Worm (Caenorhabditis elegans): ENCODE measurements around the gene Y75B12B.11.
"Not testable (repeated sequence)": the region's sequence is repeated elsewhere in the genome, so short reads cannot be mapped to it uniquely, and the experiment has no call there.

DNA sequence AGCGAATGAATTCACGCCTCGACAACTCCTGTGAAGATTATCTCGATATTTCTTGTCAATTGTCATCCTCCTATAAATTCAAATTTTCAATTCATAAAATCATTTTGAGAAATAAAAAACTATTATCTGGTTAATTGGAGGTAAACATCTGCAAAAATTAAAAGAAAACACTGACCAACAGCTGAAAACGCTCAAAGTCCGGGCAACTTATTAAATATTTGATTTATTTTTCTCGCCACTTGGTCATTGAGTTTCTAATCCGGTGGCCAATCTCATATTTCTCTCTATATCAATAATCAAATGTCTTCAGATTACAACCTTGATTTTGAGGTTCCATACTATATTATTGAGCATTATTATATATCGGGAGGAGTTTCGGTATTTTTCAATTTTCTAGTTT lies 20.8 kb downstream of the Y75B12B.11 start, which contains the start of gene sri-24:
- TF ChIP-seq ztf-11, nhr-12, nhr-2, sptf-1, lsy-2, nhr-237, pha-4, elt-3, nhr-28, snpc-4, zip-8 (tag; optimal IDR thresholded peaks at IDR 0.05): not testable (repeated sequence)
